Worm (Caenorhabditis elegans) whole organism, L2 larva: ENCODE measurements around the gene gpdh-2.

ENCODE experiments used
- R02D3.7 ChIP-seq: fragments of 150-350 bp; optimal IDR thresholded peaks from 2 replicates; lab custom pipeline; 2014; ENCODE audit warnings: missing biosample characterization, missing genetic modification characterization
- ama-1 ChIP-seq: fragments of 150-350 bp; optimal IDR thresholded peaks from 2 replicates; lab custom pipeline; 2018; ENCODE audit warnings: inconsistent platforms
- ceh-82 ChIP-seq: fragments of 150-350 bp; optimal IDR thresholded peaks from 2 replicates; lab custom pipeline; 2014; ENCODE audit warnings: missing biosample characterization, missing genetic modification characterization
- egl-27 ChIP-seq: sonication (generic microtip); optimal IDR thresholded peaks from 3 replicates; lab custom pipeline; 2017; ENCODE audit warnings: missing biosample characterization, missing genetic modification reagents, missing genetic modification characterization
- lin-11 ChIP-seq: fragments of 150-350 bp; sonication (generic microtip); optimal IDR thresholded peaks from 2 replicates; lab custom pipeline; 2014; ENCODE audit warnings: missing biosample characterization, missing genetic modification characterization, inconsistent platforms, mixed read lengths
- mbf-1 ChIP-seq: sonication (generic microtip); optimal IDR thresholded peaks from 2 replicates; lab custom pipeline; 2017; ENCODE audit warnings: missing biosample characterization, missing genetic modification characterization
- nhr-11 ChIP-seq: fragments of 150-350 bp; optimal IDR thresholded peaks from 2 replicates; lab custom pipeline; 2014; ENCODE audit warnings: missing biosample characterization, missing genetic modification characterization
- nhr-6 ChIP-seq: fragments of 150-350 bp; optimal IDR thresholded peaks from 2 replicates; lab custom pipeline; 2014; ENCODE audit warnings: missing biosample characterization, missing genetic modification characterization
- peb-1 ChIP-seq: fragments of 150-350 bp; optimal IDR thresholded peaks from 2 replicates; lab custom pipeline; 2014; ENCODE audit warnings: missing biosample characterization, missing genetic modification characterization
- sma-3 ChIP-seq: sonication (generic microtip); optimal IDR thresholded peaks from 2 replicates; lab custom pipeline; 2016; ENCODE audit warnings: missing genetic modification reagents, missing genetic modification characterization, missing compliant biosample characterization
- snpc-4 ChIP-seq: fragments of 150-350 bp; optimal IDR thresholded peaks from 2 replicates; lab custom pipeline; 2014; ENCODE audit warnings: missing biosample characterization, missing genetic modification characterization
- unc-39 ChIP-seq: fragments of 150-350 bp; optimal IDR thresholded peaks from 2 replicates; lab custom pipeline; 2014; ENCODE audit warnings: missing biosample characterization, missing genetic modification characterization
- zag-1 ChIP-seq: fragments of 150-350 bp; optimal IDR thresholded peaks from 2 replicates; lab custom pipeline; 2014; ENCODE audit warnings: missing biosample characterization, missing genetic modification characterization
- ztf-11 ChIP-seq: sonication (generic microtip); optimal IDR thresholded peaks from 2 replicates; lab custom pipeline; 2017; ENCODE audit warnings: missing biosample characterization, missing genetic modification characterization

DNA sequence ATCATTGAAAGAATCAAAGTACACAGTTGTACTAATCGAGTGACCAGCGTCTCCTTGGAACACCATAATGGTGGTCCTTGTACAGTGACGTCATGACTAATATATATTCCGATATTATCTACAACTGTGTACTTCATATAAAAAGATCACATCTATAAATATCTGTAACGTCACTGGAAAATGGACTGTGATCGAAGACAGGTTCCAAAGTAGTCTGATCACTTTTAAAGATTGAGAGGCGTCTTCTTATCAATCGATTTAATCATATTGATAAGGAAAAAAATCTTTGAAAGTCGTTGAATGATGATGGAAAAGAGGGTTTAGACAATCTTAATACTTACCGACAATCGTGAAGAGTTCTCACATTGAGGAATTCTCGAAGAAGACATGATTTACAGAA lies 922 bp downstream of the gpdh-2 start:
- no peak for TF ChIP-seq peb-1 (tag; lab: Kevin White, UChicago)
- no peak for TF ChIP-seq zag-1 (tag; lab: Kevin White, UChicago)
- TF ChIP-seq ztf-11 (tag; lab: Kevin White, UChicago) = no peak
- TF ChIP-seq egl-27 (tag; lab: Kevin White, UChicago) = no peak
- no peak for TF ChIP-seq snpc-4 (tag; lab: Kevin White, UChicago)
- TF ChIP-seq mbf-1 (tag; lab: Kevin White, UChicago) = no peak
- no peak for TF ChIP-seq unc-39 (tag; lab: Kevin White, UChicago)
- TF ChIP-seq nhr-11 (tag; lab: Kevin White, UChicago) = no peak
- no peak for TF ChIP-seq R02D3.7 (tag; lab: Kevin White, UChicago)
- no peak for TF ChIP-seq ceh-82 (tag; lab: Kevin White, UChicago)
- no peak for TF ChIP-seq ama-1 (lab: Kevin White, UChicago)
- no peak for TF ChIP-seq sma-3 (GFP tag; lab: Kevin White, UChicago)
- no peak for TF ChIP-seq nhr-6 (tag; lab: Kevin White, UChicago)
- TF ChIP-seq lin-11 (tag; lab: Kevin White, UChicago) = no peak
